Worm (Caenorhabditis elegans) whole organism, L1 larva: ENCODE results near the gene F41G4.13.
"Not testable (repeated sequence)": the region's sequence is repeated elsewhere in the genome, so short reads cannot be mapped to it uniquely, and the experiment has no call there.

Source experiments
- egl-27 ChIP-seq, 2 experiments: fragments of 150-350 bp in 1 of 2; sonication (generic microtip); optimal IDR thresholded peaks; 3 replicates each; lab custom pipeline; 2017 to 2018; ENCODE audit warnings: missing biosample characterization in 2 of 2, missing genetic modification characterization in 2 of 2, missing genetic modification reagents in 2 of 2
- nhr-84 ChIP-seq: sonication (generic microtip); optimal IDR thresholded peaks from 2 replicates; lab custom pipeline; 2017; ENCODE audit warnings: missing biosample characterization, missing genetic modification characterization

DNA sequence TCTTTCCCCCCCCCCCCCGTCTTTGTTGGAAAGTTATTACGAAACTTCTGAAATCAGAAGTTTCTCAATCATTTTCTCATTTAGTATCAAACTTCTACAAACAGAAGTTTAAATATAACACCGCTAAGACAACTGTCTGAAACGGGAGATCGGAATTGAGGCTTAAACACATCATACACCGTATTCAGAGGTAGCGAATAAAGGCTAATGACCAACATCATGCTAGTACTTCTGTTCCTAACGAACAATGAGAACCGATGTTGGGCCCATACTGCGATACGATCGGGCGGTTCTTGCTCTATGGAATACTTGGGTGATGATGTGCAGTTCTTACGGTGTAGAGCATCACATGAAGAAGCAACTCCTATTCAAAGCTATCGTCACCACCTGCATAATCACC is 48.8 kb upstream of the F41G4.13 start, which contains the start of gene Y13C8A.1:
- not testable (repeated sequence) for TF ChIP-seq nhr-84 (tag; lab: Kevin White, UChicago); egl-27 (tag; optimal IDR thresholded peaks at IDR 0.05; lab: Kevin White, UChicago)
